Fruit fly (Drosophila melanogaster) S2 (cell line): Measurements from ENCODE around the gene CG6678.

Source experiments
- CG8478 ChIP-seq: fragments of >200 bp; optimal IDR thresholded peaks from 2 replicates; lab custom pipeline; 2018
- CTCF ChIP-seq, 2 experiments: fragments of >200 bp; optimal IDR thresholded peaks; 2 replicates each; lab custom pipeline; 2018

The CG6678 gene

dm6 chr3R:21851592-21852578 is 34.9 kb upstream of the CG6678 start:
- TF ChIP-seq CG8478 (lab: Kevin White, UChicago) (no peak), CTCF (optimal IDR thresholded peaks at IDR 0.05; lab: Kevin White, UChicago) (no peak)

dm6 chr3R:21852579-21853233 is 34.1 kb upstream of the CG6678 start:
- TF ChIP-seq CTCF (optimal IDR thresholded peaks at IDR 0.05; lab: Kevin White, UChicago), result no peak
- no peak for TF ChIP-seq CG8478 (lab: Kevin White, UChicago)

- TF ChIP-seq CTCF (optimal IDR thresholded peaks at IDR 0.05; lab: Kevin White, UChicago) (no peak), CG8478 (lab: Kevin White, UChicago) (no peak)
Measured at dm6 chr3R:21853618-21854573, 32.9 kb upstream of the CG6678 start.

- TF ChIP-seq CG8478 (lab: Kevin White, UChicago) (no peak), CTCF (optimal IDR thresholded peaks at IDR 0.05; lab: Kevin White, UChicago) (no peak)
Measured at dm6 chr3R:21854574-21855468, 32.0 kb upstream of the CG6678 start.

- TF ChIP-seq CG8478 (lab: Kevin White, UChicago) (no peak), CTCF (optimal IDR thresholded peaks at IDR 0.05; lab: Kevin White, UChicago) (no peak)
Measured at dm6 chr3R:21855469-21855826, 31.4 kb upstream of the CG6678 start.

- TF ChIP-seq CTCF (optimal IDR thresholded peaks at IDR 0.05; lab: Kevin White, UChicago) (peak in 1 of 2 experiments; percentile 22), CG8478 (lab: Kevin White, UChicago) (no peak)
Measured at dm6 chr3R:21856098-21856872, 30.5 kb upstream of the CG6678 start, which contains the start of gene glec. Gene glec, minus strand, starts transcription at chr3R:21856266.

dm6 chr3R:21856873-21857243 is 30.0 kb upstream of the CG6678 start:
- TF ChIP-seq CG8478 (lab: Kevin White, UChicago) (no peak), CTCF (optimal IDR thresholded peaks at IDR 0.05; lab: Kevin White, UChicago) (no peak)

- TF ChIP-seq CG8478 (lab: Kevin White, UChicago), result no peak
Measured at dm6 chr3R:21857509-21857908, 29.3 kb upstream of the CG6678 start.

dm6 chr3R:21858290-21858875 is 28.4 kb upstream of the CG6678 start:
- TF ChIP-seq CG8478 (lab: Kevin White, UChicago), result no peak
- no peak for TF ChIP-seq CTCF (optimal IDR thresholded peaks at IDR 0.05; lab: Kevin White, UChicago)

- TF ChIP-seq CTCF (optimal IDR thresholded peaks at IDR 0.05; lab: Kevin White, UChicago), result no peak
Measured at dm6 chr3R:21859509-21859908, 27.3 kb upstream of the CG6678 start.

- TF ChIP-seq CTCF (optimal IDR thresholded peaks at IDR 0.05; lab: Kevin White, UChicago) (no peak), CG8478 (lab: Kevin White, UChicago) (no peak)
Measured at dm6 chr3R:21862137-21862850, 24.5 kb upstream of the CG6678 start.

dm6 chr3R:21862868-21863267 is 24.0 kb upstream of the CG6678 start:
- TF ChIP-seq CG8478 (lab: Kevin White, UChicago) (no peak), CTCF (optimal IDR thresholded peaks at IDR 0.05; lab: Kevin White, UChicago) (no peak)
